Fruit fly (Drosophila melanogaster): Measurements from ENCODE around the gene CG4957.
A peak's percentile ranks its signal among the peaks of the same experiment; 100 is the strongest.

DNA sequence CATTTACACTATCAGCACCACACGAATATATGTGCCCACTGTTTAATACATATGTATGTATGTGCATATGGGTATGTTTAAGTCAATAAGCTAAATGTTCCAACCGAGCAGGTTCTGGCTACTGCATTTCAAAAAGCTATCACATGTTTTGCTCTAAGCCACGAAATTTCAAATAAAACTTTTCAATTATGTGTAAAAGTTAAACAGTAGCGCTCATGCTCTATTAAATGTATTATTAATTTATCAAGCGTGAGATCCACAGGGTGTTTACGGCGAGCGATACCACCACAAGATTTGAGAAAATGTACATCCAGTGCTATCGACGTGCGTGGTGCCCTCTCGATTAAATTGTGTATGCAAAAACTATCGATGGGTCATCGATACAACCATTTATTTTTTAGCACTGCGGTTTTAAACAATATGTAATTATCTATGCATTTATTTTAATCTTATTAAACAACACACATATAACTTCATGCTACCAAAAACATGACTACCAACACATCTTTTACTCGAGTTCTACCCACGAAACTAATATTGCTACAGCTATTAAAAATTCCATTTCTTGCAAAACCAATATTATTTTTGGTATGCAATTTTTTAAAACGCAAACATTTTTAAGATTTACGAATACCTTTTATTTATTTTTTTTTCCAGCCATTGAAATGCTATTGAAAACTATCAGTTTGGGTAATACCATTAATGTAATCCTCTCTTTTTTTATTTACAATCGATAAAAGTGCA, 7.8 kb upstream of the CG4957 start, which contains the start of gene Pten:
- TF ChIP-seq CTCF (optimal IDR thresholded peaks at IDR 0.05), result peak in 1 of 2 experiments; percentile 3
- TF ChIP-seq CG8478 (optimal IDR thresholded peaks at IDR 0.05), result no peak
